Worm (Caenorhabditis elegans): Measurements from ENCODE around the gene cyn-2.

- no peak for TF ChIP-seq attf-5 (GFP tag; optimal IDR thresholded peaks at IDR 0.05)
- no peak for TF ChIP-seq Y56A3A.18 (GFP tag; IDR thresholded peaks at IDR 0.05)
- no peak for TF ChIP-seq F23B12.7 (tag; optimal IDR thresholded peaks at IDR 0.05; ENCODE audit: insufficient read depth)
- TF ChIP-seq unc-62 (GFP tag; optimal IDR thresholded peaks at IDR 0.05) = no peak
- TF ChIP-seq T26A5.8 (tag; optimal IDR thresholded peaks at IDR 0.05) = no peak
- TF ChIP-seq bed-1 (GFP tag; IDR thresholded peaks at IDR 0.05) = no peak
- TF ChIP-seq snpc-4 (GFP tag; optimal IDR thresholded peaks at IDR 0.05) = no peak
- no peak for TF ChIP-seq snpc-4 (tag; optimal IDR thresholded peaks at IDR 0.05)
- no peak for TF ChIP-seq attf-3 (GFP tag; conservative IDR thresholded peaks at IDR 0.05)
- no peak for TF ChIP-seq egrh-3 (GFP tag; IDR thresholded peaks at IDR 0.05)
- TF ChIP-seq F33H1.4 (GFP tag; IDR thresholded peaks at IDR 0.05) = peak; percentile 54
- no peak for TF ChIP-seq mes-4 (tag; optimal IDR thresholded peaks at IDR 0.05)
- peak; percentile 60 for TF ChIP-seq dpl-1 (GFP tag; optimal IDR thresholded peaks at IDR 0.05)
- TF ChIP-seq let-607 (tag; optimal IDR thresholded peaks at IDR 0.05) = no peak
- TF ChIP-seq lin-35 (GFP tag; optimal IDR thresholded peaks at IDR 0.05) = no peak
Observed at ce11 chrIII:13683275-13683674, 9.2 kb upstream of the cyn-2 start.
